Worm (Caenorhabditis elegans) whole organism, late embryonic: Measurements from ENCODE around the gene cest-12.
A peak's percentile ranks its signal among the peaks of the same experiment; 100 is the strongest.

ENCODE experiments used
- C08G9.2 ChIP-seq: sonication (generic microtip); optimal IDR thresholded peaks from 2 replicates; lab custom pipeline; 2016; ENCODE audit warnings: mild to moderate bottlenecking, missing genetic modification characterization, moderate library complexity, missing compliant biosample characterization
- C38D4.7 ChIP-seq: fragments of 200-800 bp; sonication (Bioruptor generic); optimal IDR thresholded peaks from 2 replicates; lab custom pipeline; 2018; ENCODE audit warnings: mild to moderate bottlenecking, missing genetic modification characterization, moderate library complexity, missing compliant biosample characterization
- K02D7.2 ChIP-seq: sonication (generic microtip); optimal IDR thresholded peaks from 2 replicates; lab custom pipeline; 2017; ENCODE audit warnings: mild to moderate bottlenecking, missing genetic modification characterization, missing compliant biosample characterization
- Y22D7AL.16 ChIP-seq: sonication (generic microtip); optimal IDR thresholded peaks from 2 replicates; lab custom pipeline; 2016; ENCODE audit warnings: missing genetic modification characterization, missing compliant biosample characterization
- ama-1 ChIP-seq: fragments of 150-350 bp; optimal IDR thresholded peaks from 2 replicates; lab custom pipeline; 2014
- ceh-14 ChIP-seq: sonication (generic microtip); optimal IDR thresholded peaks from 2 replicates; lab custom pipeline; 2016; ENCODE audit warnings: missing genotype, missing genetic modification characterization, missing compliant biosample characterization
- ceh-18 ChIP-seq: sonication (generic microtip); optimal IDR thresholded peaks from 2 replicates; lab custom pipeline; 2016; ENCODE audit warnings: missing genetic modification characterization, missing compliant biosample characterization
- ceh-19 ChIP-seq: fragments of 200-800 bp; sonication (Bioruptor generic); optimal IDR thresholded peaks from 2 replicates; lab custom pipeline; 2018; ENCODE audit warnings: mild to moderate bottlenecking, missing genetic modification characterization, missing compliant biosample characterization
- ceh-24 ChIP-seq: sonication (generic microtip); optimal IDR thresholded peaks from 2 replicates; lab custom pipeline; 2016; ENCODE audit warnings: mild to moderate bottlenecking, missing genetic modification characterization, missing compliant biosample characterization
- ceh-30 ChIP-seq: fragments of 150-350 bp; optimal IDR thresholded peaks from 2 replicates; lab custom pipeline; 2014; ENCODE audit warnings: missing biosample characterization, missing genetic modification characterization
- ceh-34 ChIP-seq: sonication (generic microtip); optimal IDR thresholded peaks from 2 replicates; lab custom pipeline; 2016; ENCODE audit warnings: mild to moderate bottlenecking, missing genetic modification characterization, missing compliant biosample characterization
- ceh-6 ChIP-seq: fragments of 200-800 bp; sonication (Bioruptor generic); optimal IDR thresholded peaks from 2 replicates; lab custom pipeline; 2018; ENCODE audit warnings: mild to moderate bottlenecking, missing genetic modification characterization, missing compliant biosample characterization
- che-1 ChIP-seq: sonication (generic microtip); optimal IDR thresholded peaks from 2 replicates; lab custom pipeline; 2016; ENCODE audit warnings: mild to moderate bottlenecking, missing genetic modification characterization, missing compliant biosample characterization
- dve-1 ChIP-seq: sonication (generic microtip); optimal IDR thresholded peaks from 2 replicates; lab custom pipeline; 2017; ENCODE audit warnings: antibody characterized with exemption, mild to moderate bottlenecking, missing genetic modification characterization, missing compliant biosample characterization
- ets-4 ChIP-seq: sonication (generic microtip); optimal IDR thresholded peaks from 2 replicates; lab custom pipeline; 2016; ENCODE audit warnings: missing genetic modification characterization, missing compliant biosample characterization
- gmeb-2 ChIP-seq: sonication (generic microtip); optimal IDR thresholded peaks from 2 replicates; lab custom pipeline; 2016; ENCODE audit warnings: missing genetic modification characterization, inconsistent platforms, missing compliant biosample characterization
- hlh-13 ChIP-seq: fragments of 200-800 bp; sonication (Bioruptor generic); optimal IDR thresholded peaks from 2 replicates; lab custom pipeline; 2018; ENCODE audit warnings: mild to moderate bottlenecking, missing genetic modification characterization, missing compliant biosample characterization
- madf-2 ChIP-seq: sonication (generic microtip); optimal IDR thresholded peaks from 2 replicates; lab custom pipeline; 2017; ENCODE audit warnings: missing genetic modification characterization, missing compliant biosample characterization
- pag-3 ChIP-seq: sonication (generic microtip); optimal IDR thresholded peaks from 2 replicates; lab custom pipeline; 2016; ENCODE audit warnings: missing compliant biosample characterization, missing genetic modification characterization, borderline replicate concordance
- pax-1 ChIP-seq: fragments of 150-350 bp; optimal IDR thresholded peaks from 2 replicates; lab custom pipeline; 2014; ENCODE audit warnings: missing biosample characterization, missing genetic modification characterization
- pha-4 ChIP-seq: fragments of 150-350 bp; optimal IDR thresholded peaks from 2 replicates; lab custom pipeline; 2018; ENCODE audit warnings: missing biosample characterization, missing genetic modification reagents, missing genetic modification characterization
- pros-1 ChIP-seq: fragments of 150-350 bp; optimal IDR thresholded peaks from 2 replicates; lab custom pipeline; 2014; ENCODE audit warnings: missing biosample characterization, missing genetic modification reagents, missing genetic modification characterization
- ref-2 ChIP-seq: sonication (generic microtip); optimal IDR thresholded peaks from 2 replicates; lab custom pipeline; 2016; ENCODE audit warnings: missing genetic modification characterization, missing compliant biosample characterization
- rnt-1 ChIP-seq: sonication (generic microtip); optimal IDR thresholded peaks from 2 replicates; lab custom pipeline; 2016; ENCODE audit warnings: missing genetic modification characterization, missing compliant biosample characterization
- sdc-2 ChIP-seq: sonication (generic microtip); optimal IDR thresholded peaks from 2 replicates; lab custom pipeline; 2016; ENCODE audit warnings: missing genotype, missing genetic modification characterization, missing compliant biosample characterization
- sox-2 ChIP-seq: fragments of 200-800 bp; sonication (Bioruptor generic); IDR thresholded peaks from 2 replicates; pipeline ENCODE4 v1.3.6; 2022; ENCODE audit warnings: missing genetic modification reagents, missing genetic modification characterization, missing compliant biosample characterization
- sox-4 ChIP-seq: sonication (generic microtip); optimal IDR thresholded peaks from 2 replicates; lab custom pipeline; 2017; ENCODE audit warnings: mild to moderate bottlenecking, missing genetic modification characterization, inconsistent platforms, missing compliant biosample characterization
- syd-9 ChIP-seq: sonication (generic microtip); optimal IDR thresholded peaks from 2 replicates; lab custom pipeline; 2016; ENCODE audit warnings: mild to moderate bottlenecking, missing genetic modification characterization, moderate library complexity, missing compliant biosample characterization
- tbx-2 ChIP-seq: sonication (generic microtip); optimal IDR thresholded peaks from 2 replicates; lab custom pipeline; 2016; ENCODE audit warnings: missing genetic modification characterization, missing compliant biosample characterization
- unc-3 ChIP-seq, 2 experiments: fragments of 200-800 bp in 1 of 2; sonication (Bioruptor generic) in 1 of 2; sonication (generic microtip) in 1 of 2; conservative IDR thresholded peaks in 1 of 2; optimal IDR thresholded peaks in 1 of 2; 2 replicates each; pipeline versions ENCODE4 v1.3.6 to Lab custom; 2016 to 2022; ENCODE audit warnings: missing compliant biosample characterization in 2 of 2, missing genetic modification characterization in 2 of 2, missing genetic modification reagents in 1 of 2
- unc-42 ChIP-seq: sonication (generic microtip); optimal IDR thresholded peaks from 2 replicates; lab custom pipeline; 2016; ENCODE audit warnings: missing genotype, missing genetic modification characterization, missing compliant biosample characterization
- unc-86 ChIP-seq: sonication (generic microtip); optimal IDR thresholded peaks from 2 replicates; lab custom pipeline; 2016; ENCODE audit warnings: missing genetic modification characterization, missing compliant biosample characterization
- zip-5 ChIP-seq: sonication (generic microtip); optimal IDR thresholded peaks from 2 replicates; lab custom pipeline; 2016; ENCODE audit warnings: missing genetic modification characterization, missing compliant biosample characterization

The cest-12 gene

ce11 chrIII:12133121-12133520 lies 25.8 kb upstream of the cest-12 start:
- TF ChIP-seq unc-86 (tag; lab: Kevin White, UChicago) (no peak), sox-2 (no peak), pha-4 (tag; lab: Kevin White, UChicago) (no peak), hlh-13 (GFP tag; lab: Kevin White, UChicago) (no peak), ref-2 (tag; lab: Kevin White, UChicago) (no peak), ceh-19 (GFP tag; lab: Kevin White, UChicago) (no peak), ets-4 (tag; lab: Kevin White, UChicago) (no peak), unc-3 (GFP tag; conservative IDR thresholded peaks at IDR 0.05; lab: Robert Waterston, UW) (no peak), unc-3 (tag; optimal IDR thresholded peaks at IDR 0.05; lab: Kevin White, UChicago) (no peak), ama-1 (lab: Kevin White, UChicago) (no peak), ceh-18 (tag; lab: Kevin White, UChicago) (no peak), gmeb-2 (no peak), C38D4.7 (no peak), zip-5 (tag; lab: Kevin White, UChicago) (no peak), pag-3 (no peak), C08G9.2 (no peak), syd-9 (tag; lab: Kevin White, UChicago) (no peak), ceh-24 (tag; lab: Kevin White, UChicago) (no peak)

- no peak for TF ChIP-seq ceh-18 (tag; lab: Kevin White, UChicago)
- peak; percentile 27 for TF ChIP-seq K02D7.2 (tag; lab: Kevin White, UChicago)
- peak; percentile 98 for TF ChIP-seq dve-1 (tag; lab: Kevin White, UChicago)
- no peak for TF ChIP-seq zip-5 (tag; lab: Kevin White, UChicago)
- no peak for TF ChIP-seq ceh-30 (tag; lab: Kevin White, UChicago)
- no peak for TF ChIP-seq hlh-13 (GFP tag; lab: Kevin White, UChicago)
- no peak for TF ChIP-seq pha-4 (tag; lab: Kevin White, UChicago)
- no peak for TF ChIP-seq ceh-34 (tag; lab: Kevin White, UChicago)
- TF ChIP-seq che-1 (tag; lab: Kevin White, UChicago), result no peak
- TF ChIP-seq pax-1 (tag; lab: Kevin White, UChicago), result no peak
- TF ChIP-seq, all 69 proteins: peak for 2
These were observed 24.4 kb upstream of the cest-12 start for ce11 chrIII:12131751-12132150.

DNA sequence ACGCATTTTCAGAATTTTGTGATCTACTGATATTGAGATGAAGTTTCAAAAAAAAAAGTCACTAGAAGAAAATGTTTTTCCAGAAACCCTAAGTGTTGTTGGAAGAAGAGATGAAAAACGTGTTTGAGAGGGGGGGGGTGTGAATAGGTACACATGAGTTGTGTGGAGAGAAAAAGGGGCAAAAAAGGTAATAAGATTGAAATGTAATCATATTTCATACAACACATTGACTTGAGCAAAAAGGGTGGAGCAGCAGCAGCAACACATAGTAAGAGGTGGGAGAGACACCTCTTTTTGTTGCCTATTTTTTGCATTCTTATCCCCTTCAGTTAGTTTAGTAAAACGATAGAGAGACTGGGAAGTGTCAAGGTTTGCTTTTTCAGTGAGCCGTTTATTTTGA lies 23.4 kb upstream of the cest-12 start:
- peak; percentile 79 for TF ChIP-seq unc-42 (tag; lab: Kevin White, UChicago)
- no peak for TF ChIP-seq ceh-6 (GFP tag; lab: Kevin White, UChicago)
- no peak for TF ChIP-seq ceh-24 (tag; lab: Kevin White, UChicago)

ce11 chrIII:12130052-12130451 lies 22.7 kb upstream of the cest-12 start, which contains the start of gene Y75B8A.6:
Y75B8A.6 (minus strand) TSS chrIII:12130343.
- TF ChIP-seq sox-4 (tag; lab: Kevin White, UChicago), result no peak
- no peak for TF ChIP-seq ceh-6 (GFP tag; lab: Kevin White, UChicago)
- no peak for TF ChIP-seq ceh-19 (GFP tag; lab: Kevin White, UChicago)
- TF ChIP-seq, all 69 proteins: peak for 0

ce11 chrIII:12124392-12124791 lies 17.1 kb upstream of the cest-12 start:
- TF ChIP-seq pros-1 (tag; lab: Kevin White, UChicago), result no peak
- TF ChIP-seq rnt-1, result no peak
- no peak for TF ChIP-seq tbx-2
- no peak for TF ChIP-seq sdc-2
- TF ChIP-seq sox-4 (tag; lab: Kevin White, UChicago), result no peak
- TF ChIP-seq madf-2 (tag; lab: Kevin White, UChicago), result no peak
- TF ChIP-seq unc-42 (tag; lab: Kevin White, UChicago), result no peak
- no peak for TF ChIP-seq ets-4 (tag; lab: Kevin White, UChicago)
- no peak for TF ChIP-seq pag-3
- TF ChIP-seq Y22D7AL.16 (tag; lab: Kevin White, UChicago), result no peak
- no peak for TF ChIP-seq K02D7.2 (tag; lab: Kevin White, UChicago)
- TF ChIP-seq ceh-14 (tag; lab: Kevin White, UChicago), result no peak
- TF ChIP-seq, all 69 proteins: peak for 0
